Fruit fly (Drosophila melanogaster) whole organism, pupa: ENCODE data around the gene CG33286.

Source experiments
- CG10348 ChIP-seq: fragments of 200-800 bp; sonication (Bioruptor generic); IDR thresholded peaks from 2 replicates; pipeline ENCODE4 v1.3.6; 2022; ENCODE audit warnings: missing biosample characterization, missing genetic modification characterization
- CG14655 ChIP-seq: fragments of 200-800 bp; sonication (Bioruptor generic); optimal IDR thresholded peaks from 3 replicates; lab custom pipeline; 2017; ENCODE audit warnings: mild to moderate bottlenecking, missing biosample characterization, missing genetic modification reagents, missing genetic modification characterization

DNA sequence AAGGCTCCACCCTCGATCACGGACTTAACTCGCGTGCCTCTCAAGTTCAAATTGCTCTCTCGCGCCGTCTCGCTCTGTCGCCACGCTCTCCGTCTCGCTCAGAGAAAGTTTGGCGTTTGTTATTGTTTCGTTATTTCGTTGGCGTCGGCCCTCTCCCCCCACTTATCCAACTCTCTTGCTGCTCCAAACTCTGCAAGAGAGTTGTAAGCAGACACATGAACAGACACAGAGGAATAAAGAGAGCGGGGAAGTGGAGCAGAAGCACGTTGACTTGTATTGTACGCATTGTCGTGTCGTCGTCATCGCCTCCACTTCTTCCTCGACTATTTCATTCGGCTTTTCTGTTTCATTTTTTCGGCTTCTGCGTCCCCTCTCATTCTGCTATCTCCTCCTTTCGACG is 48.9 kb upstream of the CG33286 start:
- TF ChIP-seq CG10348 (GFP tag; lab: Robert Waterston, UW) (no peak), CG14655 (no peak)
